Fruit fly (Drosophila melanogaster) whole organism, embryonic: ENCODE data around the gene CG15814.

Experiments
- Ada2b ChIP-seq: fragments of 200-800 bp; sonication (Bioruptor generic); IDR thresholded peaks from 2 replicates; pipeline ENCODE4 v1.3.6; 2022; ENCODE audit warnings: missing biosample characterization, missing genetic modification characterization
- Adf1 ChIP-seq: fragments of 200-800 bp; sonication (Bioruptor generic); IDR thresholded peaks from 2 replicates; pipeline ENCODE4 v1.3.6; 2022; ENCODE audit warnings: missing biosample characterization, missing genetic modification characterization
- B-H1 ChIP-seq: fragments of 200-800 bp; sonication (Bioruptor generic); IDR thresholded peaks from 3 replicates; pipeline ENCODE4 v1.3.6; 2022; ENCODE audit warnings: missing biosample characterization, missing genetic modification characterization
- CG1233 ChIP-seq: fragments of 200-800 bp; sonication (Bioruptor generic); optimal IDR thresholded peaks from 4 replicates; lab custom pipeline; 2018; ENCODE audit warnings: missing biosample characterization, mild to moderate bottlenecking, missing genetic modification characterization
- CG13287 ChIP-seq: fragments of 200-800 bp; sonication (Bioruptor generic); IDR thresholded peaks from 2 replicates; pipeline ENCODE4 v1.3.6; 2022; ENCODE audit warnings: missing biosample characterization, missing genetic modification characterization; ENCODE audit not compliant: partially characterized antibody
- CG14965 ChIP-seq: fragments of 200-800 bp; sonication (Bioruptor generic); optimal IDR thresholded peaks from 2 replicates; lab custom pipeline; 2016; ENCODE audit warnings: missing biosample characterization, missing genetic modification characterization, borderline replicate concordance
- CG2202 ChIP-seq: fragments of 200-800 bp; sonication (Bioruptor generic); optimal IDR thresholded peaks from 2 replicates; lab custom pipeline; 2018; ENCODE audit warnings: missing biosample characterization, mild to moderate bottlenecking, missing genetic modification characterization
- CG31224 ChIP-seq: fragments of 200-800 bp; sonication (Bioruptor generic); IDR thresholded peaks from 2 replicates; pipeline ENCODE4 v1.3.6; 2022; ENCODE audit warnings: missing biosample characterization, missing genetic modification characterization
- CG32532 ChIP-seq: fragments of 200-800 bp; sonication (Bioruptor generic); IDR thresholded peaks from 2 replicates; pipeline ENCODE4 v1.3.6; 2022; ENCODE audit warnings: missing biosample characterization, missing genetic modification characterization
- CG3847 ChIP-seq: fragments of 200-800 bp; sonication (Bioruptor generic); IDR thresholded peaks from 2 replicates; pipeline ENCODE4 v1.3.6; 2022; ENCODE audit warnings: missing biosample characterization, missing genetic modification characterization
- CG43689 ChIP-seq: fragments of 200-800 bp; sonication (Bioruptor generic); IDR thresholded peaks from 2 replicates; pipeline ENCODE4 v1.3.6; 2022; ENCODE audit warnings: missing biosample characterization, missing genetic modification characterization
- CG5953 ChIP-seq: fragments of 200-800 bp; sonication (Bioruptor generic); IDR thresholded peaks from 2 replicates; pipeline ENCODE4 v1.3.6; 2022; ENCODE audit warnings: missing biosample characterization, missing genetic modification characterization
- CHES-1-like ChIP-seq: fragments of 200-800 bp; sonication (Bioruptor generic); optimal IDR thresholded peaks from 2 replicates; lab custom pipeline; 2016; ENCODE audit warnings: missing biosample characterization, missing genetic modification characterization
- CTCF ChIP-seq: fragments of 200-800 bp; sonication (Bioruptor generic); optimal IDR thresholded peaks from 2 replicates; lab custom pipeline; 2017; ENCODE audit warnings: missing biosample characterization, mild to moderate bottlenecking, missing genetic modification characterization, moderate library complexity
- Camta ChIP-seq: fragments of 200-800 bp; sonication (Bioruptor generic); optimal IDR thresholded peaks from 2 replicates; lab custom pipeline; 2016; ENCODE audit warnings: missing biosample characterization, missing genetic modification characterization
- CoRest ChIP-seq: fragments of 200-800 bp; sonication (Bioruptor generic); optimal IDR thresholded peaks from 3 replicates; lab custom pipeline; 2018; ENCODE audit warnings: missing biosample characterization, mild to moderate bottlenecking, missing genetic modification characterization, moderate library complexity
- D ChIP-seq, 2 experiments: fragments of 200-800 bp in 1 of 2; fragments of >200 bp in 1 of 2; sonication (Bioruptor generic) in 1 of 2; optimal IDR thresholded peaks; 2 replicates in 1 of 2; 3 replicates in 1 of 2; lab custom pipeline; 2017; ENCODE audit warnings: mild to moderate bottlenecking in 1 of 2, missing biosample characterization in 1 of 2, missing genetic modification characterization in 1 of 2, missing genetic modification reagents in 1 of 2
- Dbx ChIP-seq: fragments of 200-800 bp; sonication (Bioruptor generic); IDR thresholded peaks from 3 replicates; pipeline ENCODE4 v1.3.6; 2022; ENCODE audit warnings: missing biosample characterization, missing genetic modification characterization
- Deaf1 ChIP-seq: fragments of 200-800 bp; optimal IDR thresholded peaks from 3 replicates; lab custom pipeline; 2019; ENCODE audit warnings: missing biosample characterization, mild to moderate bottlenecking, missing genetic modification characterization, moderate library complexity
- Dref ChIP-seq: fragments of 200-800 bp; sonication (Bioruptor generic); IDR thresholded peaks from 2 replicates; pipeline ENCODE4 v1.3.6; 2022; ENCODE audit warnings: missing biosample characterization, missing genetic modification characterization
- Drgx ChIP-seq: fragments of 200-800 bp; sonication (Bioruptor generic); IDR thresholded peaks from 2 replicates; pipeline ENCODE4 v1.3.6; 2022; ENCODE audit warnings: missing biosample characterization, missing genetic modification characterization
- Ets65A ChIP-seq: fragments of 200-800 bp; sonication (Bioruptor generic); peaks from one replicate; lab custom pipeline; 2016; ENCODE audit warnings: missing biosample characterization, missing genetic modification characterization
- Ets97D ChIP-seq: fragments of 200-800 bp; sonication (Bioruptor generic); optimal IDR thresholded peaks from 3 replicates; lab custom pipeline; 2016; ENCODE audit warnings: missing biosample characterization, missing genetic modification characterization
- HLH4C ChIP-seq: fragments of 200-800 bp; sonication (Bioruptor generic); IDR thresholded peaks from 3 replicates; pipeline ENCODE4 v1.3.6; 2022; ENCODE audit warnings: missing biosample characterization, missing genetic modification characterization; ENCODE audit not compliant: partially characterized antibody
- HLH54F ChIP-seq: fragments of 200-800 bp; sonication (Bioruptor generic); optimal IDR thresholded peaks from 3 replicates; lab custom pipeline; 2016; ENCODE audit warnings: missing biosample characterization, missing genetic modification characterization
- Lpt ChIP-seq: fragments of >200 bp; optimal IDR thresholded peaks from 2 replicates; lab custom pipeline; 2018; ENCODE audit warnings: missing biosample characterization, missing genetic modification characterization
- NFAT ChIP-seq: fragments of 200-800 bp; sonication (Bioruptor generic); IDR thresholded peaks from 2 replicates; pipeline ENCODE4 v1.3.6; 2022; ENCODE audit warnings: missing biosample characterization, missing genetic modification characterization
- NK7.1 ChIP-seq: fragments of 200-800 bp; sonication (Bioruptor generic); optimal IDR thresholded peaks from 3 replicates; lab custom pipeline; 2016; ENCODE audit warnings: missing biosample characterization, missing genetic modification characterization
- Nf-YB ChIP-seq: fragments of 200-800 bp; sonication (Bioruptor generic); optimal IDR thresholded peaks from 3 replicates; lab custom pipeline; 2019; ENCODE audit warnings: missing biosample characterization, mild to moderate bottlenecking, missing genetic modification characterization, moderate library complexity
- Nf-YC ChIP-seq: fragments of 200-800 bp; optimal IDR thresholded peaks from 3 replicates; lab custom pipeline; 2019; ENCODE audit warnings: missing biosample characterization, mild to moderate bottlenecking, missing genetic modification characterization, moderate library complexity
- Poxn ChIP-seq: fragments of 200-800 bp; sonication (Bioruptor generic); IDR thresholded peaks from 2 replicates; pipeline ENCODE4 v1.3.6; 2022; ENCODE audit warnings: missing biosample characterization, missing genetic modification characterization
- Sry-δ ChIP-seq: fragments of 200-800 bp; sonication (Bioruptor generic); optimal IDR thresholded peaks from 2 replicates; lab custom pipeline; 2016; ENCODE audit warnings: missing biosample characterization, missing genetic modification characterization
- Tbp ChIP-seq: fragments of >200 bp; optimal IDR thresholded peaks from 2 replicates; lab custom pipeline; 2018; ENCODE audit warnings: missing biosample characterization, missing genetic modification characterization
- al ChIP-seq: fragments of 200-800 bp; sonication (Bioruptor generic); IDR thresholded peaks from 2 replicates; pipeline ENCODE4 v1.3.6; 2022; ENCODE audit warnings: missing biosample characterization, missing genetic modification characterization
- ash1 ChIP-seq: fragments of 200-800 bp; sonication (Bioruptor generic); optimal IDR thresholded peaks from 2 replicates; lab custom pipeline; 2018; ENCODE audit warnings: missing biosample characterization, mild to moderate bottlenecking, missing genetic modification characterization
- bab2 ChIP-seq: fragments of 200-800 bp; sonication (Bioruptor generic); optimal IDR thresholded peaks from 2 replicates; lab custom pipeline; 2016; ENCODE audit warnings: missing biosample characterization, missing genetic modification characterization
- bsh ChIP-seq, 2 experiments: fragments of 200-800 bp; sonication (Bioruptor generic); optimal IDR thresholded peaks; 2 replicates each; lab custom pipeline; 2017 to 2018; ENCODE audit warnings: mild to moderate bottlenecking in 2 of 2, missing biosample characterization in 2 of 2, missing genetic modification characterization in 2 of 2, moderate library complexity in 1 of 2
- dpn ChIP-seq, 2 experiments: fragments of 200-800 bp; sonication (Bioruptor generic); optimal IDR thresholded peaks; 3 replicates each; lab custom pipeline; 2016; ENCODE audit warnings: missing biosample characterization in 2 of 2, missing genetic modification characterization in 2 of 2
- fd64A ChIP-seq: fragments of 200-800 bp; sonication (Bioruptor generic); optimal IDR thresholded peaks from 3 replicates; lab custom pipeline; 2018; ENCODE audit warnings: missing biosample characterization, mild to moderate bottlenecking, missing genetic modification characterization
- fru ChIP-seq: fragments of >200 bp; optimal IDR thresholded peaks from 2 replicates; lab custom pipeline; 2017
- gt ChIP-seq: fragments of 200-800 bp; sonication (Bioruptor generic); IDR thresholded peaks from 2 replicates; pipeline ENCODE4 v1.3.6; 2022; ENCODE audit warnings: missing biosample characterization, missing genetic modification characterization
- h ChIP-seq: fragments of >200 bp; optimal IDR thresholded peaks from 2 replicates; lab custom pipeline; 2017
- ham ChIP-seq: fragments of 200-800 bp; sonication (Bioruptor generic); IDR thresholded peaks from 2 replicates; pipeline ENCODE4 v1.3.6; 2022; ENCODE audit warnings: missing biosample characterization, missing genetic modification characterization
- ind ChIP-seq: fragments of 200-800 bp; sonication (Bioruptor generic); optimal IDR thresholded peaks from 3 replicates; lab custom pipeline; 2016; ENCODE audit warnings: missing biosample characterization, missing genetic modification characterization
- maf-S ChIP-seq: fragments of 200-800 bp; sonication (Bioruptor generic); optimal IDR thresholded peaks from 2 replicates; lab custom pipeline; 2016; ENCODE audit warnings: missing biosample characterization, missing genetic modification characterization
- nmo ChIP-seq: fragments of 200-800 bp; sonication (Bioruptor generic); optimal IDR thresholded peaks from 2 replicates; lab custom pipeline; 2018; ENCODE audit warnings: missing biosample characterization, mild to moderate bottlenecking, missing genetic modification characterization, moderate library complexity
- phol ChIP-seq: fragments of 200-800 bp; sonication (Bioruptor generic); optimal IDR thresholded peaks from 3 replicates; lab custom pipeline; 2018; ENCODE audit warnings: missing biosample characterization, mild to moderate bottlenecking, missing genetic modification characterization, moderate library complexity
- sc ChIP-seq, 3 experiments: fragments of >200 bp in 2 of 3; fragments of 200-800 bp in 1 of 3; sonication (Bioruptor generic) in 1 of 3; optimal IDR thresholded peaks; 2 replicates in 2 of 3; 3 replicates in 1 of 3; lab custom pipeline; 2017; ENCODE audit warnings: mild to moderate bottlenecking in 1 of 3, missing biosample characterization in 1 of 3, missing genetic modification characterization in 1 of 3, missing genetic modification reagents in 1 of 3
- sens ChIP-seq: fragments of 200-800 bp; sonication (Bioruptor generic); peaks from one replicate; lab custom pipeline; 2016; ENCODE audit warnings: missing biosample characterization, missing genetic modification characterization
- slbo ChIP-seq: fragments of 200-800 bp; sonication (Bioruptor generic); IDR thresholded peaks from 2 replicates; pipeline ENCODE4 v1.3.6; 2022; ENCODE audit warnings: missing biosample characterization, missing genetic modification characterization
- sr ChIP-seq: fragments of 200-800 bp; sonication (Bioruptor generic); IDR thresholded peaks from 3 replicates; pipeline ENCODE4 v1.3.6; 2022; ENCODE audit warnings: missing biosample characterization, missing genetic modification characterization
- stwl ChIP-seq: fragments of 200-800 bp; sonication (Bioruptor generic); optimal IDR thresholded peaks from 3 replicates; lab custom pipeline; 2018; ENCODE audit warnings: missing biosample characterization, mild to moderate bottlenecking, missing genetic modification characterization, moderate library complexity
- tio ChIP-seq: fragments of 200-800 bp; sonication (Bioruptor generic); optimal IDR thresholded peaks from 2 replicates; lab custom pipeline; 2017; ENCODE audit warnings: missing biosample characterization, missing genetic modification characterization, inconsistent platforms
- zfh2 ChIP-seq: fragments of 200-800 bp; sonication (Bioruptor generic); optimal IDR thresholded peaks from 2 replicates; lab custom pipeline; 2016; ENCODE audit warnings: missing biosample characterization, missing genetic modification characterization

CG15814 gene

dm6 chrX:17841923-17842322, 8.2 kb downstream of the CG15814 start, which contains the start of gene Taf9 (continued):
- peak; percentile 67 for TF ChIP-seq NFAT
- peak; percentile 75 for TF ChIP-seq Sry-δ (GFP tag; lab: Kevin White, UChicago)
- no peak for TF ChIP-seq ham (GFP tag; lab: Robert Waterston, UW)
- TF ChIP-seq bsh (GFP tag; optimal IDR thresholded peaks at IDR 0.05; lab: Kevin White, UChicago) = no peak
- no peak for TF ChIP-seq Camta (GFP tag; lab: Kevin White, UChicago)
- TF ChIP-seq CTCF = no peak
- no peak for TF ChIP-seq CHES-1-like (GFP tag; lab: Kevin White, UChicago)
- TF ChIP-seq phol (tag; lab: Kevin White, UChicago) = peak; percentile 71
- TF ChIP-seq Ets97D (GFP tag; lab: Kevin White, UChicago) = peak; percentile 78
- TF ChIP-seq HLH4C = peak; percentile 85
- no peak for TF ChIP-seq Adf1 (GFP tag; lab: Robert Waterston, UW)
- no peak for TF ChIP-seq CG32532 (GFP tag; lab: Robert Waterston, UW)
- TF ChIP-seq dpn (GFP tag; optimal IDR thresholded peaks at IDR 0.05; lab: Kevin White, UChicago) = no peak
- TF ChIP-seq CG1233 (GFP tag; lab: Kevin White, UChicago) = no peak
- TF ChIP-seq HLH54F = no peak
- TF ChIP-seq bab2 (GFP tag; lab: Kevin White, UChicago) = no peak
- no peak for TF ChIP-seq Ada2b
- no peak for TF ChIP-seq Nf-YB (GFP tag; lab: Kevin White, UChicago)
- no peak for TF ChIP-seq CG2202 (tag; lab: Kevin White, UChicago)
- 0 out of 3 replicates have a peak, but pooled peaks have one; percentile 15 for TF ChIP-seq Dbx (GFP tag; lab: Robert Waterston, UW)
- TF ChIP-seq Nf-YC (tag; lab: Kevin White, UChicago) = no peak
- peak; percentile 79 for TF ChIP-seq CG3847 (GFP tag; lab: Robert Waterston, UW)
- peak; percentile 95 for TF ChIP-seq CG13287
- TF ChIP-seq Deaf1 (tag; lab: Kevin White, UChicago) = no peak
- TF ChIP-seq Poxn = no peak
- TF ChIP-seq zfh2 (GFP tag; lab: Kevin White, UChicago) = no peak
- no peak for TF ChIP-seq B-H1 (GFP tag; lab: Robert Waterston, UW)
- TF ChIP-seq Ets65A (GFP tag; lab: Kevin White, UChicago) = peak; percentile 94
- no peak for TF ChIP-seq maf-S (GFP tag; lab: Kevin White, UChicago)
- peak; percentile 47; the same call in 1 of the 2 replicates for TF ChIP-seq slbo (GFP tag; lab: Robert Waterston, UW)
- TF ChIP-seq ind (GFP tag; lab: Kevin White, UChicago) = no peak
- no peak for TF ChIP-seq sr (GFP tag; lab: Robert Waterston, UW)
- TF ChIP-seq nmo (GFP tag; lab: Kevin White, UChicago) = peak; percentile 47
- no peak for TF ChIP-seq al (GFP tag; lab: Robert Waterston, UW)
- TF ChIP-seq ash1 (GFP tag; lab: Kevin White, UChicago) = no peak
- TF ChIP-seq CoRest (tag; lab: Kevin White, UChicago) = no peak
- TF ChIP-seq CG31224 = no peak
- TF ChIP-seq CG43689 (GFP tag; lab: Robert Waterston, UW) = no peak
- no peak for TF ChIP-seq CG14965
- no peak for TF ChIP-seq fru (lab: Kevin White, UChicago)
- TF ChIP-seq tio (GFP tag; lab: Kevin White, UChicago) = no peak
- TF ChIP-seq gt = no peak
- no peak for TF ChIP-seq sc (optimal IDR thresholded peaks at IDR 0.05; lab: Kevin White, UChicago)
- TF ChIP-seq sc (GFP tag; optimal IDR thresholded peaks at IDR 0.05; lab: Kevin White, UChicago) = no peak
- TF ChIP-seq Dref = peak; percentile 95
- TF ChIP-seq Lpt (GFP tag; lab: Kevin White, UChicago) = no peak
- TF ChIP-seq NK7.1 (GFP tag; lab: Kevin White, UChicago) = no peak
- TF ChIP-seq stwl (tag; lab: Kevin White, UChicago) = peak; percentile 49
- TF ChIP-seq CG5953 = no peak
- no peak for TF ChIP-seq Drgx (GFP tag; lab: Robert Waterston, UW)
- no peak for TF ChIP-seq h
- TF ChIP-seq fd64A = no peak
- TF ChIP-seq Tbp = no peak
- no peak for TF ChIP-seq D (optimal IDR thresholded peaks at IDR 0.05; lab: Kevin White, UChicago)
- no peak for TF ChIP-seq D (GFP tag; optimal IDR thresholded peaks at IDR 0.05; lab: Kevin White, UChicago)
- no peak for TF ChIP-seq sens (GFP tag; lab: Kevin White, UChicago)
